Worm (Caenorhabditis elegans): ENCODE results near the gene C18G1.8.

DNA sequence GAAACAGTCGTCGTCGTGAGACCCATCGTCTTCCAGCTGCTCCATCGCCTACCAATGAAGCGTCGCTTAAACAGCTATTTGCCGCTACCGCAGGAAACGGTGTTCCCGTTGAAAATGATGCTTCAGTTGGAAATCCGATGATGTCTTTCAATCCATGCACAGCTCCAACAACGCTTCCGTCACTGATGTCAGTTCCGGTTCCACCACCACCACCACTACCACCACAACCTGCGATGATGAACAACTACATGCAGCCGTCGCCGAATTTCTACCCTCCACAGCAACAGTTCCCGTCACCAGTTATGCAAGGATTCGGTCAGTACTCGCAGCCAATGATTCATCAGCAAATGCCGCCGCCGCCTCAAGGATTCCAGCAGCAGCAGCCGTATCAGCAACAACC is 32.4 kb downstream of the C18G1.8 start:
- TF ChIP-seq nhr-11 (tag; optimal IDR thresholded peaks at IDR 0.05) (no peak), R02D3.7 (tag; optimal IDR thresholded peaks at IDR 0.05) (no peak), sma-9 (GFP tag; optimal IDR thresholded peaks at IDR 0.05) (no peak), sma-9 (tag; optimal IDR thresholded peaks at IDR 0.05) (no peak)

All from whole organism, L2 larva.